Fruit fly (Drosophila melanogaster) whole organism, embryonic: Measurements from ENCODE around the gene CG1532.

Experiments used
- Ada2b ChIP-seq: fragments of 200-800 bp; sonication (Bioruptor generic); IDR thresholded peaks from 2 replicates; pipeline ENCODE4 v1.3.6; 2022; ENCODE audit warnings: missing biosample characterization, missing genetic modification characterization
- Atf3 ChIP-seq: fragments of 200-800 bp; sonication (Bioruptor generic); optimal IDR thresholded peaks from 3 replicates; lab custom pipeline; 2016; ENCODE audit warnings: missing biosample characterization, missing genetic modification characterization
- CG10267 ChIP-seq: fragments of 200-800 bp; sonication (Bioruptor generic); optimal IDR thresholded peaks from 2 replicates; lab custom pipeline; 2018; ENCODE audit warnings: missing biosample characterization, mild to moderate bottlenecking, missing genetic modification characterization, moderate library complexity
- CG10321 ChIP-seq: fragments of 200-800 bp; sonication (Bioruptor generic); IDR thresholded peaks from 2 replicates; pipeline ENCODE4 v1.3.6; 2022; ENCODE audit warnings: missing biosample characterization, missing genetic modification characterization
- CG11247 ChIP-seq: fragments of 200-800 bp; sonication (Bioruptor generic); IDR thresholded peaks from 2 replicates; pipeline ENCODE4 v1.3.6; 2022; ENCODE audit warnings: missing biosample characterization, missing genetic modification characterization
- CG11560 ChIP-seq: fragments of 200-800 bp; sonication (Bioruptor generic); IDR thresholded peaks from 3 replicates; pipeline ENCODE4 v1.3.6; 2022; ENCODE audit warnings: missing biosample characterization, missing genetic modification characterization
- CG11695 ChIP-seq: fragments of 200-800 bp; sonication (Bioruptor generic); IDR thresholded peaks from 3 replicates; pipeline ENCODE4 v1.3.6; 2022; ENCODE audit warnings: missing biosample characterization, missing genetic modification characterization
- CG12236 ChIP-seq: fragments of 200-800 bp; sonication (Bioruptor generic); optimal IDR thresholded peaks from 2 replicates; lab custom pipeline; 2016; ENCODE audit warnings: missing biosample characterization, missing genetic modification characterization
- CG12659 ChIP-seq: fragments of 200-800 bp; sonication (Bioruptor generic); optimal IDR thresholded peaks from 3 replicates; lab custom pipeline; 2017; ENCODE audit warnings: mild to moderate bottlenecking, missing biosample characterization, missing genetic modification reagents, missing genetic modification characterization
- CG14965 ChIP-seq: fragments of 200-800 bp; sonication (Bioruptor generic); optimal IDR thresholded peaks from 2 replicates; lab custom pipeline; 2016; ENCODE audit warnings: missing biosample characterization, missing genetic modification characterization, borderline replicate concordance
- CG15011 ChIP-seq: fragments of 200-800 bp; sonication (Bioruptor generic); optimal IDR thresholded peaks from 3 replicates; lab custom pipeline; 2018; ENCODE audit warnings: missing biosample characterization, mild to moderate bottlenecking, missing genetic modification characterization
- CG18011 ChIP-seq: fragments of 200-800 bp; sonication (Bioruptor generic); optimal IDR thresholded peaks from 2 replicates; lab custom pipeline; 2017; ENCODE audit warnings: missing biosample characterization, missing genetic modification characterization, mild to moderate bottlenecking, moderate library complexity, missing genotype
- CG2875 ChIP-seq: fragments of 200-800 bp; sonication (Bioruptor generic); optimal IDR thresholded peaks from 2 replicates; lab custom pipeline; 2017; ENCODE audit warnings: missing biosample characterization, mild to moderate bottlenecking, missing genetic modification characterization, missing genetic modification reagents
- CG3065 ChIP-seq: fragments of 200-800 bp; sonication (Bioruptor generic); optimal IDR thresholded peaks from 2 replicates; lab custom pipeline; 2016; ENCODE audit warnings: missing biosample characterization, missing genetic modification characterization
- CG3838 ChIP-seq: fragments of 200-800 bp; sonication (Bioruptor generic); optimal IDR thresholded peaks from 3 replicates; lab custom pipeline; 2016; ENCODE audit warnings: missing biosample characterization, missing genetic modification characterization
- CG3995 ChIP-seq: fragments of 200-800 bp; sonication (Bioruptor generic); optimal IDR thresholded peaks from 3 replicates; lab custom pipeline; 2016; ENCODE audit warnings: missing biosample characterization, missing genetic modification characterization
- CG42726 ChIP-seq: fragments of 200-800 bp; sonication (Bioruptor generic); IDR thresholded peaks from 2 replicates; pipeline ENCODE4 v1.3.6; 2022; ENCODE audit warnings: missing biosample characterization, missing genetic modification characterization; ENCODE audit not compliant: partially characterized antibody
- CG6791 ChIP-seq: fragments of 200-800 bp; sonication (Bioruptor generic); IDR thresholded peaks from 3 replicates; pipeline ENCODE4 v1.3.6; 2022; ENCODE audit warnings: missing biosample characterization, missing genetic modification characterization; ENCODE audit not compliant: partially characterized antibody
- CG7556 ChIP-seq: fragments of 200-800 bp; sonication (Bioruptor generic); optimal IDR thresholded peaks from 2 replicates; lab custom pipeline; 2017; ENCODE audit warnings: missing biosample characterization, mild to moderate bottlenecking, missing genetic modification characterization
- CG9437 ChIP-seq: fragments of 200-800 bp; sonication (Bioruptor generic); optimal IDR thresholded peaks from 2 replicates; lab custom pipeline; 2018; ENCODE audit warnings: missing biosample characterization, mild to moderate bottlenecking, missing genetic modification characterization
- CrebB ChIP-seq: fragments of 200-800 bp; sonication (Bioruptor generic); optimal IDR thresholded peaks from 3 replicates; lab custom pipeline; 2018; ENCODE audit warnings: missing biosample characterization, mild to moderate bottlenecking, missing genetic modification characterization
- Fer1 ChIP-seq: fragments of 200-800 bp; sonication (Bioruptor generic); optimal IDR thresholded peaks from 2 replicates; lab custom pipeline; 2017; ENCODE audit warnings: missing biosample characterization, mild to moderate bottlenecking, missing genetic modification characterization
- HmgD ChIP-seq: fragments of 200-800 bp; sonication (Bioruptor generic); optimal IDR thresholded peaks from 3 replicates; lab custom pipeline; 2016; ENCODE audit warnings: missing biosample characterization, missing genetic modification characterization
- Hr51 ChIP-seq, 2 experiments: fragments of 200-800 bp; sonication (Bioruptor generic); optimal IDR thresholded peaks; 2 replicates in 1 of 2; 3 replicates in 1 of 2; lab custom pipeline; 2016 to 2018; ENCODE audit warnings: missing biosample characterization in 2 of 2, missing genetic modification characterization in 2 of 2, mild to moderate bottlenecking in 1 of 2, moderate library complexity in 1 of 2
- Nf-YB ChIP-seq: fragments of 200-800 bp; sonication (Bioruptor generic); optimal IDR thresholded peaks from 3 replicates; lab custom pipeline; 2019; ENCODE audit warnings: missing biosample characterization, mild to moderate bottlenecking, missing genetic modification characterization, moderate library complexity
- Spps ChIP-seq: fragments of 200-800 bp; sonication (Bioruptor generic); optimal IDR thresholded peaks from 2 replicates; lab custom pipeline; 2018; ENCODE audit warnings: missing biosample characterization, mild to moderate bottlenecking, missing genetic modification characterization
- Stat92E ChIP-seq, 3 experiments: fragments of >200 bp in 2 of 3; fragments of 200-800 bp in 1 of 3; sonication (Bioruptor generic) in 1 of 3; optimal IDR thresholded peaks; 2 replicates each; lab custom pipeline; 2017 to 2019; ENCODE audit warnings: missing biosample characterization in 3 of 3, missing genetic modification characterization in 3 of 3, mild to moderate bottlenecking in 1 of 3, moderate library complexity in 1 of 3
- Taf1 ChIP-seq: fragments of 200-800 bp; sonication (Bioruptor generic); IDR thresholded peaks from 2 replicates; pipeline ENCODE4 v1.3.6; 2022; ENCODE audit warnings: missing biosample characterization, missing genetic modification characterization
- ara ChIP-seq: fragments of 200-800 bp; sonication (Bioruptor generic); IDR thresholded peaks from 2 replicates; pipeline ENCODE4 v1.3.6; 2022; ENCODE audit warnings: missing biosample characterization, missing genetic modification characterization
- ato ChIP-seq: fragments of 200-800 bp; sonication (Bioruptor generic); IDR thresholded peaks from 2 replicates; pipeline ENCODE4 v1.3.6; 2022; ENCODE audit warnings: missing biosample characterization, missing genetic modification characterization; ENCODE audit not compliant: partially characterized antibody
- dan ChIP-seq: fragments of 200-800 bp; sonication (Bioruptor generic); IDR thresholded peaks from 2 replicates; pipeline ENCODE4 v1.3.6; 2022; ENCODE audit warnings: missing biosample characterization, missing genetic modification characterization
- exex ChIP-seq: fragments of 200-800 bp; sonication (Bioruptor generic); optimal IDR thresholded peaks from 4 replicates; lab custom pipeline; 2018; ENCODE audit warnings: missing biosample characterization, mild to moderate bottlenecking, missing genetic modification characterization, moderate library complexity
- hb ChIP-seq: fragments of 200-800 bp; sonication (Bioruptor generic); IDR thresholded peaks from 3 replicates; pipeline ENCODE4 v1.3.6; 2022; ENCODE audit warnings: missing biosample characterization, missing genetic modification characterization; ENCODE audit not compliant: partially characterized antibody
- kah ChIP-seq: fragments of 200-800 bp; sonication (Bioruptor generic); optimal IDR thresholded peaks from 2 replicates; lab custom pipeline; 2018; ENCODE audit warnings: missing biosample characterization, mild to moderate bottlenecking, missing genetic modification characterization
- luna ChIP-seq: fragments of 200-800 bp; sonication (Bioruptor generic); optimal IDR thresholded peaks from 2 replicates; lab custom pipeline; 2016; ENCODE audit warnings: missing biosample characterization, missing genetic modification characterization
- pan ChIP-seq, 4 experiments: fragments of >200 bp in 3 of 4; fragments of 200-800 bp in 1 of 4; sonication (Bioruptor generic) in 1 of 4; optimal IDR thresholded peaks in 3 of 4; IDR thresholded peaks in 1 of 4; 2 replicates each; pipeline versions ENCODE4 v1.3.6 to Lab custom; 2017 to 2022; ENCODE audit warnings: missing biosample characterization in 2 of 4, missing genetic modification characterization in 2 of 4, mixed read lengths in 1 of 4
- pum ChIP-seq: fragments of 200-800 bp; sonication (Bioruptor generic); optimal IDR thresholded peaks from 2 replicates; lab custom pipeline; 2016; ENCODE audit warnings: missing biosample characterization, missing genetic modification characterization
- row ChIP-seq: fragments of 200-800 bp; sonication (Bioruptor generic); IDR thresholded peaks from 3 replicates; pipeline ENCODE4 v1.3.6; 2022; ENCODE audit warnings: missing biosample characterization, missing genetic modification characterization
- schlank ChIP-seq: fragments of 200-800 bp; sonication (Bioruptor generic); optimal IDR thresholded peaks from 2 replicates; lab custom pipeline; 2018; ENCODE audit warnings: missing biosample characterization, mild to moderate bottlenecking, missing genetic modification characterization
- sd ChIP-seq: fragments of 200-800 bp; sonication (Bioruptor generic); optimal IDR thresholded peaks from 3 replicates; lab custom pipeline; 2018; ENCODE audit warnings: missing biosample characterization, mild to moderate bottlenecking, missing genetic modification characterization, moderate library complexity
- shn ChIP-seq: fragments of 200-800 bp; sonication (Bioruptor generic); optimal IDR thresholded peaks from 3 replicates; lab custom pipeline; 2016; ENCODE audit warnings: missing biosample characterization, missing genetic modification characterization
- sob ChIP-seq: fragments of 200-800 bp; sonication (Bioruptor generic); IDR thresholded peaks from 2 replicates; pipeline ENCODE4 v1.3.6; 2022; ENCODE audit warnings: missing biosample characterization, missing genetic modification characterization
- ssp ChIP-seq: fragments of 200-800 bp; sonication (Bioruptor generic); IDR thresholded peaks from 2 replicates; pipeline ENCODE4 v1.3.6; 2022; ENCODE audit warnings: missing biosample characterization, missing genetic modification characterization
- tna ChIP-seq: fragments of 200-800 bp; sonication (Bioruptor generic); IDR thresholded peaks from 2 replicates; pipeline ENCODE4 v1.3.6; 2022; ENCODE audit warnings: missing biosample characterization, missing genetic modification characterization; ENCODE audit not compliant: partially characterized antibody

Gene CG1532

DNA sequence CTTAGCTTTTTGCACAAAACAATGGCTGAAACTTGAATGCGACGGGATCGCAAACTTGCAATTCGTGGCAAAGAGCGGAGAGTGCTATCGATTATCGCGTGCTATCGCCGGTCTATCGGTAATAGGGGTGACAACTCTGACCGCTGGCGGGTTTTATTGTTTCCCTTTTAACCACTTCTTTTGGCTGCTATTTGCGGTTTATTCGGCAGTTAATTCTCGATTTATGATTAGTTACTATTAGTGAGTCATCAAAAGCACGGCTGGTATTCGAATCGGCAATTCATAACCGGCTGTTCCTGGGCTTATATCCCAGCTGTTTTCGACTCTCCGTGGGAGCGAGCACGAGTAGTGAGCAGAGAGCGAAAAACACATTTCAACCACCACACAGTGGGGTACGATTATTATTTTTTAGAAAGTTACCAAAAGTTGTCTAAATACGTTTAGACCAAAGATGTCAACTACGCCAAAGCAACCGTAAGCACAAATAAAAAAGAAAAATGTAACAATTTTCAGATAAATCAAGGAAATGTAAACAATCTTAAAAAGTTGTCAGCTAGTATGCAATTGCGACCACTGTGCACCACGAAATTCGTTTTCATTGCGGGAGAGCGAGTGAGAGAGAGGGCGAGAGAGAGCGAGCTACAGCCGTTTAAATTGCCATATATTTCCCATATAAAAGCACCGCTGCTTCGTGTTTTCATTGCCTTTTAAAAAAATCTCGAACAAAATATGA is 25.9 kb upstream of the CG1532 start, which contains the start of the genes Stt3A and bves (continued):
- TF ChIP-seq CG15011 (GFP tag; lab: Kevin White, UChicago) = peak; percentile 96
- TF ChIP-seq CG11695 (GFP tag; lab: Robert Waterston, UW) = peak; percentile 98
- peak; percentile 96 for TF ChIP-seq luna (GFP tag; lab: Kevin White, UChicago)
- TF ChIP-seq CG7556 = peak; percentile 99

DNA sequence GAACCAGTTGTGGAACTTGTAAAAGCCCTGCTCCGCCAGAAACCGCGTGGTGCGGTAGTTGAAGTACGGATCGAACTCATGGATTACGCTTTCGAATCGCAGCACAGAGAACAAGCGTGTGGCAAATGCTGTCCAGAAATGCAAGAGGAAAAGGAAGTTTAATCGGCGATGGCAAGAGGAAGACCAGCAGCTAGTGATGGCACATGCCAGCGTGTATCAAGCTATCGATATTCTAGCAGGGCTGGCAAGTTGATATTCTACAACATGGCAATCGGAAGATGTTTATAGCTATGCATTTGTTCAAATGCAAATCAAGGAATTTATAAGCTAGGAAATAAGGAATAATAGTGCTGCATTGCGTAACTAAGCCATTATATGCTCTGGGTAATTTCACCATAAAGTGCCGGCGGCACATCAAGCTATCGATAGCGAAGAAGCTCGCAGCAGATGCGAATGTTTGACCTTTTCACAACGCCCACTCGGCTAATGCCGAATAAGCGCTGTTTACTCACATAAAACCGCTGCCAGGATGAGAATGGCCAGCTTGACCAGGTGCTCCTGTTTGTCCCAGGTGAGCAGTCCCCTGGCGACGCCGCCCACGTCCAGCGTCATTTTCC is 25.0 kb upstream of the CG1532 start:
- TF ChIP-seq CG42726 (GFP tag; lab: Robert Waterston, UW) = peak; percentile 66
- TF ChIP-seq row (GFP tag; lab: Robert Waterston, UW) = peak; percentile 67
- peak; percentile 83 for TF ChIP-seq CG6791 (GFP tag; lab: Robert Waterston, UW)
- TF ChIP-seq schlank (tag; lab: Kevin White, UChicago) = peak; percentile 86
- no peak for TF ChIP-seq dan
- TF ChIP-seq CG12659 (GFP tag; lab: Kevin White, UChicago) = peak; percentile 85
- peak; percentile 43 for TF ChIP-seq sd (tag; lab: Kevin White, UChicago)
- TF ChIP-seq CG12236 (GFP tag; lab: Kevin White, UChicago) = peak; percentile 73
- TF ChIP-seq Taf1 (GFP tag; lab: Robert Waterston, UW) = peak; percentile 42; the same call in 1 of the 2 replicates
- peak; percentile 55 to 69 for TF ChIP-seq Hr51 (GFP tag; optimal IDR thresholded peaks at IDR 0.05; lab: Kevin White, UChicago)
- peak; percentile 70 for TF ChIP-seq CG11247 (GFP tag; lab: Robert Waterston, UW)
- peak; percentile 87 for TF ChIP-seq Fer1 (GFP tag; lab: Kevin White, UChicago)
- peak; percentile 71 for TF ChIP-seq HmgD
- TF ChIP-seq CG9437 = peak; percentile 48
- peak in 1 of 3 experiments; percentile 17 for TF ChIP-seq Stat92E (GFP tag; optimal IDR thresholded peaks at IDR 0.05; lab: Kevin White, UChicago)
- TF ChIP-seq ara (GFP tag; lab: Robert Waterston, UW) = no peak
- peak; percentile 59 for TF ChIP-seq CG2875 (GFP tag; lab: Kevin White, UChicago)
- TF ChIP-seq CG18011 (GFP tag; lab: Kevin White, UChicago) = peak; percentile 60
- TF ChIP-seq pum (GFP tag; lab: Kevin White, UChicago) = peak; percentile 33
- TF ChIP-seq CG10321 (GFP tag; lab: Robert Waterston, UW) = 0 out of 2 replicates have a peak, but pooled peaks have one; percentile 26
- TF ChIP-seq tna (GFP tag; lab: Robert Waterston, UW) = peak; percentile 66
- TF ChIP-seq CG10267 (tag; lab: Kevin White, UChicago) = peak; percentile 61
- peak; percentile 88 for TF ChIP-seq CrebB (tag; lab: Kevin White, UChicago)
- TF ChIP-seq Ada2b (GFP tag; lab: Robert Waterston, UW) = no peak
- 0 out of 3 replicates have a peak, but pooled peaks have one; percentile 35 for TF ChIP-seq CG11560 (tag; lab: Robert Waterston, UW)
- TF ChIP-seq pan (optimal IDR thresholded peaks at IDR 0.05; lab: Kevin White, UChicago) = no peak
- TF ChIP-seq pan (GFP tag; optimal IDR thresholded peaks at IDR 0.05 in 1 of 2, IDR thresholded peaks at IDR 0.05 in 1 of 2) = peak in 1 of 2 experiments; percentile 70
- TF ChIP-seq exex (tag; lab: Kevin White, UChicago) = peak; percentile 56
- peak; percentile 77 for TF ChIP-seq kah (GFP tag; lab: Kevin White, UChicago)
- peak; percentile 16 for TF ChIP-seq CG14965 (GFP tag; lab: Kevin White, UChicago)
- TF ChIP-seq hb (GFP tag; lab: Robert Waterston, UW) = peak; percentile 77; the same call in 2 of the 3 replicates
- TF ChIP-seq CG3065 = peak; percentile 56
- TF ChIP-seq CG3995 (GFP tag; lab: Kevin White, UChicago) = peak; percentile 64
- peak; percentile 3 for TF ChIP-seq CG3838 (GFP tag; lab: Kevin White, UChicago)
- TF ChIP-seq shn = peak; percentile 68
- peak; percentile 53; the same call in 1 of the 2 replicates for TF ChIP-seq ato (GFP tag; lab: Robert Waterston, UW)
- TF ChIP-seq Nf-YB (GFP tag; lab: Kevin White, UChicago) = peak; percentile 52
- peak; percentile 62 for TF ChIP-seq Atf3 (GFP tag; lab: Kevin White, UChicago)
- TF ChIP-seq Spps (tag; lab: Kevin White, UChicago) = peak; percentile 47
- peak; percentile 27; the same call in 1 of the 2 replicates for TF ChIP-seq ssp (GFP tag; lab: Robert Waterston, UW)
- TF ChIP-seq sob = peak; percentile 75
